Worm (Caenorhabditis elegans) whole organism, late embryonic: ENCODE results near the gene F21G4.1.
A peak's percentile ranks its signal among the peaks of the same experiment; 100 is the strongest.

Experiments used
- C08G9.2 ChIP-seq: sonication (generic microtip); optimal IDR thresholded peaks from 2 replicates; lab custom pipeline; 2016; ENCODE audit warnings: mild to moderate bottlenecking, missing genetic modification characterization, moderate library complexity, missing compliant biosample characterization
- ama-1 ChIP-seq: fragments of 150-350 bp; optimal IDR thresholded peaks from 2 replicates; lab custom pipeline; 2014
- ceh-19 ChIP-seq: fragments of 200-800 bp; sonication (Bioruptor generic); optimal IDR thresholded peaks from 2 replicates; lab custom pipeline; 2018; ENCODE audit warnings: mild to moderate bottlenecking, missing genetic modification characterization, missing compliant biosample characterization
- ceh-22 ChIP-seq: sonication (generic microtip); optimal IDR thresholded peaks from 2 replicates; lab custom pipeline; 2017; ENCODE audit warnings: missing biosample characterization, missing genetic modification characterization
- ceh-34 ChIP-seq: sonication (generic microtip); optimal IDR thresholded peaks from 2 replicates; lab custom pipeline; 2016; ENCODE audit warnings: mild to moderate bottlenecking, missing genetic modification characterization, missing compliant biosample characterization
- ceh-6 ChIP-seq: fragments of 200-800 bp; sonication (Bioruptor generic); optimal IDR thresholded peaks from 2 replicates; lab custom pipeline; 2018; ENCODE audit warnings: mild to moderate bottlenecking, missing genetic modification characterization, missing compliant biosample characterization
- fkh-6 ChIP-seq: sonication (generic microtip); optimal IDR thresholded peaks from 2 replicates; lab custom pipeline; 2016; ENCODE audit warnings: missing genetic modification characterization, missing compliant biosample characterization
- hlh-15 ChIP-seq: sonication (generic microtip); optimal IDR thresholded peaks from 2 replicates; lab custom pipeline; 2016; ENCODE audit warnings: missing genetic modification characterization, missing compliant biosample characterization
- hlh-30 ChIP-seq: sonication (generic microtip); optimal IDR thresholded peaks from 2 replicates; lab custom pipeline; 2017; ENCODE audit warnings: antibody characterized with exemption, missing genetic modification characterization, missing compliant biosample characterization; ENCODE audit not compliant: insufficient read depth
- hlh-6 ChIP-seq: sonication (generic microtip); optimal IDR thresholded peaks from 2 replicates; lab custom pipeline; 2016; ENCODE audit warnings: missing genotype, missing genetic modification characterization, missing compliant biosample characterization
- lim-6 ChIP-seq: sonication (generic microtip); optimal IDR thresholded peaks from 2 replicates; lab custom pipeline; 2016; ENCODE audit warnings: missing genetic modification characterization, missing compliant biosample characterization
- mec-3 ChIP-seq: sonication (generic microtip); optimal IDR thresholded peaks from 2 replicates; lab custom pipeline; 2016; ENCODE audit warnings: borderline replicate concordance, missing genetic modification characterization, missing compliant biosample characterization
- nfya-1 ChIP-seq: sonication (generic microtip); optimal IDR thresholded peaks from 2 replicates; lab custom pipeline; 2017; ENCODE audit warnings: missing genetic modification characterization, mild to moderate bottlenecking, missing compliant biosample characterization, antibody characterized with exemption, moderate library complexity
- nhr-11 ChIP-seq: fragments of 150-350 bp; optimal IDR thresholded peaks from 2 replicates; lab custom pipeline; 2014; ENCODE audit warnings: missing biosample characterization, missing genetic modification characterization
- pha-2 ChIP-seq: sonication (generic microtip); optimal IDR thresholded peaks from 2 replicates; lab custom pipeline; 2017; ENCODE audit warnings: mild to moderate bottlenecking, missing genetic modification characterization, missing compliant biosample characterization
- pros-1 ChIP-seq: fragments of 150-350 bp; optimal IDR thresholded peaks from 2 replicates; lab custom pipeline; 2014; ENCODE audit warnings: missing biosample characterization, missing genetic modification reagents, missing genetic modification characterization
- ref-2 ChIP-seq: sonication (generic microtip); optimal IDR thresholded peaks from 2 replicates; lab custom pipeline; 2016; ENCODE audit warnings: missing genetic modification characterization, missing compliant biosample characterization
- rnt-1 ChIP-seq: sonication (generic microtip); optimal IDR thresholded peaks from 2 replicates; lab custom pipeline; 2016; ENCODE audit warnings: missing genetic modification characterization, missing compliant biosample characterization
- sdc-2 ChIP-seq: sonication (generic microtip); optimal IDR thresholded peaks from 2 replicates; lab custom pipeline; 2016; ENCODE audit warnings: missing genotype, missing genetic modification characterization, missing compliant biosample characterization
- sox-2 ChIP-seq: fragments of 200-800 bp; sonication (Bioruptor generic); IDR thresholded peaks from 2 replicates; pipeline ENCODE4 v1.3.6; 2022; ENCODE audit warnings: missing genetic modification reagents, missing genetic modification characterization, missing compliant biosample characterization
- sox-4 ChIP-seq: sonication (generic microtip); optimal IDR thresholded peaks from 2 replicates; lab custom pipeline; 2017; ENCODE audit warnings: mild to moderate bottlenecking, missing genetic modification characterization, inconsistent platforms, missing compliant biosample characterization
- unc-55 ChIP-seq: sonication (generic microtip); optimal IDR thresholded peaks from 2 replicates; lab custom pipeline; 2017; ENCODE audit warnings: missing biosample characterization, missing genetic modification reagents, missing genetic modification characterization
- unc-86 ChIP-seq: sonication (generic microtip); optimal IDR thresholded peaks from 2 replicates; lab custom pipeline; 2016; ENCODE audit warnings: missing genetic modification characterization, missing compliant biosample characterization
- ztf-16 ChIP-seq: sonication (generic microtip); optimal IDR thresholded peaks from 2 replicates; lab custom pipeline; 2017; ENCODE audit warnings: missing genetic modification characterization, missing compliant biosample characterization

The F21G4.1 gene

ce11 chrX:9848214-9848789 is 43.8 kb downstream of the F21G4.1 start:
- TF ChIP-seq mec-3 (tag; lab: Kevin White, UChicago) (no peak), sdc-2 (no peak), ceh-34 (tag; lab: Kevin White, UChicago) (no peak), hlh-6 (tag; lab: Kevin White, UChicago) (no peak), sox-4 (tag; lab: Kevin White, UChicago) (no peak), sox-2 (GFP tag; lab: Robert Waterston, UW) (no peak), hlh-15 (no peak)
- TF ChIP-seq, all 69 proteins: peak for 0

DNA sequence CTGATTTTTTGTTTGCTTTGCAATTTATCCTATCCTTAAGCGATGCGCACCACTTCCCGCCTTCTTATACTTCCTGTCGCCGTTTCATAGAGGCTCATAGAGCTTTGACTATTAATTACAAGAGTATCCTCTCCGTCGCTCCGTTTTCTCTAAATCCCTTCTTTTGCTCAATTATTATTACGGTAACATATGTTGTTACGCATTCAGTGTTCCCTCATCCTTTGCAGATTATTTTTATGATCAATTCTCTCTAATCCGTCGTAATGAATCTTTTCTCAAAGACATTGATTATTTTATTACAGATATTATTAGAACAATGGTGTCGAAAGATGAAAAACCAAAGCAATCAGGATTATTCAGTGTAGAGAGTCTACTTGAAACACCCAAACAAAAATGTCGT is 45.2 kb downstream of the F21G4.1 start, which contains the start of gene vab-15:
Gene vab-15, plus strand, starts transcription at position 301 of the 400 bp plus-strand sequence.
- TF ChIP-seq ceh-22 (no peak), fkh-6 (tag; lab: Kevin White, UChicago) (no peak), pros-1 (tag; lab: Kevin White, UChicago) (no peak), lim-6 (no peak), nhr-11 (no peak)
- TF ChIP-seq, all 69 proteins: peak for 0

DNA sequence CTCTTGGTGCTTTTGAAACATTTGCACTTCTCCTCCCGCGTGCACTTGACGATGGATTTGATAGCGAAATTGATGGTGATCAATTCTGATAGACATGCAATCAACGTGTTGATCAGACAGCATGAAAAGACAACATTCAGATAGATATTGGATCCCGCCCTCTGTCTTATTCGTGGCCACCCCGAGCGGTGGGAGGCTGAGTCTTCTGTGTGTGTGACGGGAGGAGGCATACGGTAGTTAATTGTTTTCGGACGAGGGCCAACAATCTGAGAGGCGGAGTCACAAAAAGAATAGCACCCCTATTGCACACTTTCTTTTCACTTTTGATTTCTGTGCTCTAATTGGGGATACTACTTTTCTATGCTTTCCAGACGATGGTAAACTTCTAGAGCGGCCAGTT is 46.2 kb downstream of the F21G4.1 start:
- TF ChIP-seq nfya-1: peak; percentile 27
- peak; percentile 14 for TF ChIP-seq unc-55 (GFP tag; lab: Kevin White, UChicago)
- TF ChIP-seq ceh-19: no peak

ce11 chrX:9843568-9843967 is 48.6 kb downstream of the F21G4.1 start:
- TF ChIP-seq unc-55 (GFP tag; lab: Kevin White, UChicago) (peak; percentile 53), ama-1 (lab: Kevin White, UChicago) (no peak)

ce11 chrX:9842102-9842501 is 50.0 kb downstream of the F21G4.1 start:
- TF ChIP-seq unc-55 (GFP tag; lab: Kevin White, UChicago) (no peak), rnt-1 (peak; percentile 13), ama-1 (lab: Kevin White, UChicago) (no peak), ztf-16 (tag; lab: Kevin White, UChicago) (no peak), ceh-6 (no peak)

- TF ChIP-seq C08G9.2 (tag; lab: Kevin White, UChicago) (no peak), unc-55 (GFP tag; lab: Kevin White, UChicago) (peak; percentile 65), unc-86 (no peak), pha-2 (no peak), hlh-30 (tag; lab: Kevin White, UChicago) (no peak), ref-2 (tag; lab: Kevin White, UChicago) (no peak), hlh-15 (no peak)
- TF ChIP-seq, all 69 proteins: peak for 1
Measured at ce11 chrX:9840864-9841263, 51.3 kb downstream of the F21G4.1 start.
